Fruit fly (Drosophila melanogaster) whole organism, pupa: ENCODE results near the gene sofe.
A peak's percentile ranks its signal among the peaks of the same experiment; 100 is the strongest.

Experiments used
- CG10348 ChIP-seq: fragments of 200-800 bp; sonication (Bioruptor generic); IDR thresholded peaks from 2 replicates; pipeline ENCODE4 v1.3.6; 2022; ENCODE audit warnings: missing biosample characterization, missing genetic modification characterization
- CG12605 ChIP-seq: fragments of 200-800 bp; sonication (Bioruptor generic); IDR thresholded peaks from 2 replicates; pipeline ENCODE4 v1.3.6; 2022; ENCODE audit warnings: missing biosample characterization, missing genetic modification characterization
- CG13204 ChIP-seq: fragments of 200-800 bp; sonication (Bioruptor generic); optimal IDR thresholded peaks from 2 replicates; lab custom pipeline; 2018; ENCODE audit warnings: missing biosample characterization, mild to moderate bottlenecking, missing genetic modification characterization, moderate library complexity
- CG14655 ChIP-seq: fragments of 200-800 bp; sonication (Bioruptor generic); optimal IDR thresholded peaks from 3 replicates; lab custom pipeline; 2017; ENCODE audit warnings: mild to moderate bottlenecking, missing biosample characterization, missing genetic modification reagents, missing genetic modification characterization
- CG15710 ChIP-seq: fragments of 200-800 bp; sonication (Bioruptor generic); optimal IDR thresholded peaks from 2 replicates; lab custom pipeline; 2018; ENCODE audit warnings: missing biosample characterization, mild to moderate bottlenecking, missing genetic modification characterization, moderate library complexity
- CG17806 ChIP-seq: fragments of 200-800 bp; sonication (Bioruptor generic); optimal IDR thresholded peaks from 2 replicates; lab custom pipeline; 2018; ENCODE audit warnings: missing biosample characterization, mild to moderate bottlenecking, missing genetic modification characterization, moderate library complexity
- CG32121 ChIP-seq: fragments of 200-800 bp; sonication (Bioruptor generic); IDR thresholded peaks from 2 replicates; pipeline ENCODE4 v1.3.6; 2022; ENCODE audit warnings: missing biosample characterization, missing genetic modification characterization
- CG34367 ChIP-seq: fragments of 200-800 bp; sonication (Bioruptor generic); optimal IDR thresholded peaks from 2 replicates; lab custom pipeline; 2018; ENCODE audit warnings: missing biosample characterization, mild to moderate bottlenecking, missing genetic modification characterization
- CG4496 ChIP-seq: fragments of 200-800 bp; sonication (Bioruptor generic); IDR thresholded peaks from 3 replicates; pipeline ENCODE4 v1.3.6; 2022; ENCODE audit warnings: missing biosample characterization, missing genetic modification characterization
- CG8159 ChIP-seq: fragments of 200-800 bp; sonication (Bioruptor generic); optimal IDR thresholded peaks from 3 replicates; lab custom pipeline; 2018; ENCODE audit warnings: missing biosample characterization, mild to moderate bottlenecking, missing genetic modification characterization, moderate library complexity
- CG8301 ChIP-seq: fragments of 200-800 bp; sonication (Bioruptor generic); optimal IDR thresholded peaks from 2 replicates; lab custom pipeline; 2018; ENCODE audit warnings: missing biosample characterization, mild to moderate bottlenecking, missing genetic modification characterization
- CG9948 ChIP-seq: fragments of 200-800 bp; sonication (Bioruptor generic); optimal IDR thresholded peaks from 2 replicates; lab custom pipeline; 2018; ENCODE audit warnings: missing biosample characterization, mild to moderate bottlenecking, missing genetic modification characterization, moderate library complexity
- D1 ChIP-seq: fragments of 200-800 bp; sonication (Bioruptor generic); optimal IDR thresholded peaks from 2 replicates; lab custom pipeline; 2018; ENCODE audit warnings: missing biosample characterization, mild to moderate bottlenecking, missing genetic modification characterization, moderate library complexity
- EcR ChIP-seq: fragments of 200-800 bp; sonication (Bioruptor generic); optimal IDR thresholded peaks from 3 replicates; lab custom pipeline; 2019; ENCODE audit warnings: missing biosample characterization, missing genetic modification characterization, mild to moderate bottlenecking, moderate library complexity, missing genetic modification reagents
- Ets98B ChIP-seq: fragments of 200-800 bp; sonication (Bioruptor generic); IDR thresholded peaks from 2 replicates; pipeline ENCODE4 v1.3.6; 2022; ENCODE audit warnings: missing biosample characterization, missing genetic modification characterization
- Pif1A ChIP-seq: fragments of 200-800 bp; sonication (Bioruptor generic); optimal IDR thresholded peaks from 3 replicates; lab custom pipeline; 2016; ENCODE audit warnings: missing biosample characterization, missing genetic modification characterization
- Pif1B ChIP-seq: fragments of 200-800 bp; sonication (Bioruptor generic); optimal IDR thresholded peaks from 3 replicates; lab custom pipeline; 2016; ENCODE audit warnings: missing biosample characterization, missing genetic modification characterization
- Snoo ChIP-seq: fragments of 200-800 bp; sonication (Bioruptor generic); optimal IDR thresholded peaks from 3 replicates; lab custom pipeline; 2017; ENCODE audit warnings: missing biosample characterization, mild to moderate bottlenecking, missing genetic modification characterization, inconsistent platforms
- fd96Ca ChIP-seq: fragments of 200-800 bp; sonication (Bioruptor generic); IDR thresholded peaks from 3 replicates; pipeline ENCODE4 v1.3.6; 2022; ENCODE audit warnings: missing biosample characterization, missing genetic modification characterization
- gl ChIP-seq: fragments of 200-800 bp; sonication (Bioruptor generic); optimal IDR thresholded peaks from 2 replicates; lab custom pipeline; 2018; ENCODE audit warnings: missing biosample characterization, mild to moderate bottlenecking, missing genetic modification characterization
- rn ChIP-seq: fragments of 200-800 bp; sonication (Bioruptor generic); IDR thresholded peaks from 2 replicates; pipeline ENCODE4 v1.3.6; 2022; ENCODE audit warnings: missing biosample characterization, missing genetic modification characterization

Gene sofe

DNA sequence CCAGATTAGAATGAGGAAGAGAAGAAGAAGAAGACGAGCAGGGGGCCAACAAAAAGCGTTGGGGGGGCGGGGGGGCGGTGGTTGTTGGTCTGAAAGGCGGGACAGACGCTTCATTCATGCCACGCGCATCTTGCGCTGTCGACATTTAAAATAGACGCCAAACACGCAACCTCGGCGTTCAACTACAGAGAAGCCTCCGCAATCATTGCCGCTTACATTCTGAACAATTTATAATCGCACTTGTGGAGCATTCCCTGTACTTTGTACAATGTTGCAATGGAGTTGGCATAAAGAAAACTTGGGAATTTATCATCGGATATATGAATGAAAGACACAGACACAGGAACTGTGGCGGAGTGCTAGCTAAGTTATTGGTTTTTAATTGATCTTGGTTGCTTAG lies 36.5 kb downstream of the sofe start:
- TF ChIP-seq CG9948: no peak
- TF ChIP-seq fd96Ca: no peak
- TF ChIP-seq CG10348: no peak
- TF ChIP-seq Pif1B (GFP tag; lab: Kevin White, UChicago): no peak
- no peak for TF ChIP-seq CG8301 (tag; lab: Kevin White, UChicago)
- TF ChIP-seq CG13204 (GFP tag; lab: Kevin White, UChicago): no peak
- TF ChIP-seq rn (GFP tag; lab: Robert Waterston, UW): no peak
- TF ChIP-seq gl (tag; lab: Kevin White, UChicago): no peak
- no peak for TF ChIP-seq CG15710 (tag; lab: Kevin White, UChicago)
- no peak for TF ChIP-seq CG12605 (GFP tag; lab: Robert Waterston, UW)
- no peak for TF ChIP-seq CG4496 (GFP tag; lab: Robert Waterston, UW)
- no peak for TF ChIP-seq Snoo (tag; lab: Kevin White, UChicago)
- TF ChIP-seq Pif1A (GFP tag; lab: Kevin White, UChicago): no peak
- TF ChIP-seq CG34367 (tag; lab: Kevin White, UChicago): no peak
- TF ChIP-seq Ets98B (GFP tag; lab: Robert Waterston, UW): no peak

DNA sequence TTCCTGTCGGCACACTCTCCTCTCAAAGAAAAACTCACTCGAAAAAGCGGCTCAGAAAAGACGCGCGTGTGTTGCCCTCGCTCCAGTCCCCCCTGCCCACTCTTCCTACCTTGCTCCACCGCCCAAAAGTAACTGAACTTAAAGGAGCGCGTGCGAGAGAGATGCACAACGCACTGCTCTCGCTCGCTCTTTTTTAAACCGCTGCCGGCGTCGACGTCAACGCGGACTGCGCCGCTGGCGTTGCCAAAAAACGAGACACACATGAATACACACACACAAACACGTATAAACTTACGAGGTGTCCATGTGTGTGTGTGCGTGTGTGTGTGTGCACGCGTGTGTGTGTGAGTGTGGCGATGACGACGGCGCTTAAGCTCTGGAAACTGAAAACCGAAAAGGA lies 40.4 kb downstream of the sofe start:
- no peak for TF ChIP-seq CG34367 (tag; lab: Kevin White, UChicago)
- no peak for TF ChIP-seq CG4496 (GFP tag; lab: Robert Waterston, UW)
- no peak for TF ChIP-seq CG12605 (GFP tag; lab: Robert Waterston, UW)
- no peak for TF ChIP-seq CG8301 (tag; lab: Kevin White, UChicago)
- TF ChIP-seq Pif1B (GFP tag; lab: Kevin White, UChicago): no peak
- TF ChIP-seq CG14655 (GFP tag; lab: Kevin White, UChicago): no peak
- no peak for TF ChIP-seq fd96Ca

DNA sequence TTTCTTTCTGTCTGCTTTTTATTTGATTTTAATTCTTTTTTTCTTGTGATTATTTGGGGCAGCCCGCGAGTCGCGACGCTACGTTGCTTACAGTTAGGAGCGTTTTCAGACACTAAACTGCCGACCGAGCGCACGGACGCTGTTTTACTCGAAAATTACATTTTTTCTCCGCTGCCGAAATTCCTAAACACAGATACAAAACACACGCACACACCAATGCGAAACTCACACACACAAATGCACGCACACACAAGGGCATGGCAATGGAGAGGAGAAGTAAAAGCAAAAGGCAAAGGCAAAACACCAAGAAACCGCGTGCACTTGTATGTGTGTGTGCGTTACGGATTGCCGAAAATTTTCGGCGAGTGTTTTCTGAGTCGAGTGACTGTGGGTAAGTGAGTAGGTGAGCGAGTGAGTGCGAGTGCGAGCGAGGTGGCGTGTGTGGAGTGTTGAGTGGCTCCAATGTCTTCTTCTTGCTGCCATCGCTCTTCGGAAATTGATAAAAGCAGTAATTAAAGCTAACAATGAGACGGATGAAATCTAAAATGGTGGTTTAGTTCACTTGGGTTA lies 41.6 kb downstream of the sofe start:
- TF ChIP-seq CG13204 (GFP tag; lab: Kevin White, UChicago) (no peak), CG17806 (no peak), CG32121 (no peak), CG14655 (GFP tag; lab: Kevin White, UChicago) (no peak)

DNA sequence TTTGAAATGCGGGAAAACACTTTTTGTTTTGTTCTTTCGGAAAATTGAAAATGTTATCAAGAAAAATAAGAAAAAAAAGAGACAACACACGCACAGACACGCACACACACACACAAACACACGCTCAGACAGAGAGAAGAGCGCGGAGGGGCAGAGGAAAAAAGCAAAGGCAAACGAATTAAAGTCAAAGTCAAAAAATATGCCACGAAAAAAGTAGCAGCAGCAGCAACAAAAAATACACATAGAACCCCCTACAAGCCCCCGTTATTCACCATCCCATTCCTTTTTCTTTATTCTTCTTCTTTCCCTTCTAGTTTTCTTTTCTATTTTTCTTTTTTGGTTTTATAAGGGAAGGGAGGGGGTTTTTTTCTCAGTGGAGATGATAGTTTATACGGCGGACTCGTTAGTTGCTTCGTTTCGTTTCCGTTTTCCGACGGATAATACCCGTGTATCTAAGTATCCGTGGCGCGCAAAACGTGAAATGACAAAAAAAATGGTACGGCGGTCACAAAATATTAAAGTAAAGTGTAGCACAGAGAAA lies 42.3 kb downstream of the sofe start:
- TF ChIP-seq D1 (tag; lab: Kevin White, UChicago): no peak
- no peak for TF ChIP-seq CG8301 (tag; lab: Kevin White, UChicago)
- TF ChIP-seq Snoo (tag; lab: Kevin White, UChicago): no peak
- TF ChIP-seq rn (GFP tag; lab: Robert Waterston, UW): no peak
- TF ChIP-seq CG34367 (tag; lab: Kevin White, UChicago): no peak
- no peak for TF ChIP-seq CG4496 (GFP tag; lab: Robert Waterston, UW)
- TF ChIP-seq Pif1A (GFP tag; lab: Kevin White, UChicago): no peak
- no peak for TF ChIP-seq CG8159
- TF ChIP-seq, all 21 proteins: peak for 0

DNA sequence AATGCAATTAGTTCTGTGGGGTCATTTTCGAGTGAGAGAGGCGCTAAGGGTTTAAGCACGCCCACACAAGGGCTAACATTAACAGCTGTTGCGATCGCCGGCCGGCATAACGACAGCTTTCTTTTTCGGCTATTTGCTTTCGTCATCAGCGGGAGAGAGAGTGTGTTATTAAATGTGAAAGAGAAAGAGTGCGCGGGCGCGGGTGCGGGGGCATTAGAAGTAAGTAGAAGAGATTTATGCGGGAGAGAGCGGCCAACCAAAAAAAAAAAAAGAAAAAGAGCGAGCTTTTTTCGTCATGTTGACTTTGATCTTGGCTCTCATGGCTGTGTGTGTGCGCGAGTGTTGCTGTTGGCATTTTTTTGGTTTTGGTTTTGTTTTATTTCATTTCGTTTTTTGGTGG lies 43.1 kb downstream of the sofe start:
- TF ChIP-seq CG4496 (GFP tag; lab: Robert Waterston, UW): peak; percentile 71; the same call in 2 of the 3 replicates
- no peak for TF ChIP-seq rn (GFP tag; lab: Robert Waterston, UW)
- TF ChIP-seq CG13204 (GFP tag; lab: Kevin White, UChicago): no peak
- TF ChIP-seq CG12605 (GFP tag; lab: Robert Waterston, UW): peak; percentile 47; the same call in 1 of the 2 replicates
- TF ChIP-seq CG8301 (tag; lab: Kevin White, UChicago): no peak
- peak; percentile 53; the same call in 1 of the 2 replicates for TF ChIP-seq CG32121
- TF ChIP-seq Snoo (tag; lab: Kevin White, UChicago): no peak
- peak; percentile 64 for TF ChIP-seq Ets98B (GFP tag; lab: Robert Waterston, UW)
- peak; percentile 54; the same call in 1 of the 3 replicates for TF ChIP-seq fd96Ca
- TF ChIP-seq Pif1A (GFP tag; lab: Kevin White, UChicago): no peak
- TF ChIP-seq CG17806: no peak
- no peak for TF ChIP-seq Pif1B (GFP tag; lab: Kevin White, UChicago)

DNA sequence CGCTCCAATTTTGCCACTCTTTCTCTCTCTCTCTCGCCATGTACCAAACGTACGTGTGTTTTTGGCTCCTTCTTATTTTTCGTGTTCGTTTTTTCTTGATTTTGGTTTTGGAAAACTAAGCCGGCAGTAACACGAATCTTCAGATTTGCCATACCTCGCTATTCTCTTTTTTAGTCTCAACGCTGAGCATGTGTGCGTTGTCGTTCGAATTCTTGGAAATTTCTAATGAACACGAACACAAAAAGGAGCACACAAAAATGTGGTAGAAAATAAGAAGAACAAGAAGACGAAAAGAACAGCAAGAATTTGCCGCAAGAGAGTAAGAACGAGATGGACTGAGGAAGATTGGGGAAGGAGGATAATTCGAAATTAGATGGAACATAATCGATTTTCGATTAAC lies 48.5 kb downstream of the sofe start:
- TF ChIP-seq CG10348 (no peak), gl (tag; lab: Kevin White, UChicago) (no peak), Pif1B (GFP tag; lab: Kevin White, UChicago) (no peak), CG32121 (no peak)
- TF ChIP-seq, all 21 proteins: peak for 0

DNA sequence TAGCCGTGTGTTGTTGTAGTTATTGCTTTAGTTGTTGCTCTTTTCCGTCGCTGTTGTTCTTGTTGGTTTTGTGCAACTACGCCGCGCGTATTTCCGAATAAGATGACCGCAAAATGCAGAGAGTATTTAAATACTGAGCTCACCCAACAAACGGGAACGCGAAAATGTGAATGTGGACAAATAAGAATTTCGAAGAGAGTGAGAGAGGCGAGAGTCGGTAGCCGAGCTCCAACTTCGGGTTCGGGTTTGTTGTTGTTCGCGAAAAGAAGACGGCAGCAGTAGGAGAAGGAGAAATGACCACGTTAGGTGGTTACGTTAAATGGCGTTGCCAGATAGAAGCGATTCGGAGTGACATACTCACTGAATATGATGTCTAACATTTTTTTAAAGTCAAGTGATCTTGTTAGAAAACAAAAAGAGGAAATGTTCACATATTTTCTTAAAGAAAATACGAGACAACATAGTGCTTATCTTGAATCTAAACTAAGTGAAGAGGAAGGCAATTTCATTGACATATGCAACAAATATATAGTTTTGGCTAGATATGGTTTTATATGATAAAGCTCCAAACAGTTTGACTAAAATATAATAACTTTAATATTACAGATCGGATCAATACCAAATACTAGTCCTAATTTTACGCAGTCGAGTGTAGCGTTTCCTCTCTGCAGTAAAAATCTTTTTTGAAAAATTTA lies 50.3 kb downstream of the sofe start:
- TF ChIP-seq CG4496 (GFP tag; lab: Robert Waterston, UW) (0 out of 3 replicates have a peak, but pooled peaks have one; percentile 24), CG15710 (tag; lab: Kevin White, UChicago) (no peak), D1 (tag; lab: Kevin White, UChicago) (no peak), fd96Ca (0 out of 3 replicates have a peak, but pooled peaks have one; percentile 29), CG13204 (GFP tag; lab: Kevin White, UChicago) (no peak), Pif1A (GFP tag; lab: Kevin White, UChicago) (peak; percentile 29), CG12605 (GFP tag; lab: Robert Waterston, UW) (peak; percentile 26; the same call in 1 of the 2 replicates), gl (tag; lab: Kevin White, UChicago) (no peak), Ets98B (GFP tag; lab: Robert Waterston, UW) (no peak; the same call in 1 of the 2 replicates), CG9948 (no peak), EcR (GFP tag; lab: Kevin White, UChicago) (peak; percentile 11), Snoo (tag; lab: Kevin White, UChicago) (no peak), CG14655 (GFP tag; lab: Kevin White, UChicago) (no peak), CG34367 (tag; lab: Kevin White, UChicago) (no peak), CG8301 (tag; lab: Kevin White, UChicago) (no peak), Pif1B (GFP tag; lab: Kevin White, UChicago) (no peak)
- TF ChIP-seq, all 21 proteins: peak for 5
